Worm (Caenorhabditis elegans): Measurements from ENCODE around the gene ppm-1.A.

DNA sequence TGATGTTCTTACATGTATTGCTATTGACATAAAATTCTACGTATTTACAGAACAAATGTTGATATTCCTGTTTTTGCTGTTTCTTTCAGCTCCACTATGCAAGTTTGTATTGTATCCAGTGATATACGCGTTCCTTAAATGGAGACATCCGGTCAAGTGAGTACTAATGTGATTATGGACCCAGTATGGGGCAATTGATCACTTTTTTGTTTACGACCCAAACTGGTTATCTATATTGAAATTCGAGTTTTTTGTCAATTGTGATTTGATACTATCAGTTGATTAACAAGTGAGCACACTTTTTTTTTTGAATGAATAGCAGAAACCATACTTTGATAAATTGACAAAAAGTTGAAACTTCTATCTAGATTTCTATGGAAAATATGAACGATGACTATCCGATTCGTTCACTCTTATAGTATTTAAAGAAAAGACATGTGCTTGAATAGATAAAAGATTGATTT lies 45.7 kb upstream of the ppm-1.A start, which contains the start of gene T21C9.6:
- TF ChIP-seq pha-4 (tag; optimal IDR thresholded peaks at IDR 0.05) (no peak), elt-2 (tag; optimal IDR thresholded peaks at IDR 0.05) (peak; percentile 52), nhr-28 (tag; optimal IDR thresholded peaks at IDR 0.05) (no peak), egl-27 (tag; optimal IDR thresholded peaks at IDR 0.05) (no peak), nhr-11 (tag; optimal IDR thresholded peaks at IDR 0.05) (no peak), unc-62 (GFP tag; optimal IDR thresholded peaks at IDR 0.05) (no peak), fos-1 (tag; optimal IDR thresholded peaks at IDR 0.05) (no peak), unc-39 (tag; optimal IDR thresholded peaks at IDR 0.05) (no peak), ceh-9 (tag; optimal IDR thresholded peaks at IDR 0.05) (no peak)
